Fruit fly (Drosophila melanogaster): ENCODE measurements around the gene exex.

- TF ChIP-seq fd96Ca (GFP tag; IDR thresholded peaks at IDR 0.05) (no peak), Pif1B (GFP tag; optimal IDR thresholded peaks at IDR 0.05) (no peak), CG14655 (GFP tag; optimal IDR thresholded peaks at IDR 0.05) (no peak)
Measured at dm6 chr3L:7941514-7941913, 6.5 kb upstream of the exex start.
